Fruit fly (Drosophila melanogaster): ENCODE measurements around the gene Cyp4c3.

The Cyp4c3 gene

dm6 chr3R:30918872-30919271 lies 25.0 kb downstream of the Cyp4c3 start (continued):
- TF ChIP-seq dati (GFP tag; IDR thresholded peaks at IDR 0.05) (no peak), CG17802 (tag; optimal IDR thresholded peaks at IDR 0.05) (no peak), CG12299 (tag; optimal IDR thresholded peaks at IDR 0.05) (no peak), CG7271 (tag; optimal IDR thresholded peaks at IDR 0.05) (peak; percentile 42), org-1 (GFP tag; optimal IDR thresholded peaks at IDR 0.05) (no peak), caup (GFP tag; optimal IDR thresholded peaks at IDR 0.05; ENCODE audit: severe bottlenecking) (no peak), slou (GFP tag; optimal IDR thresholded peaks at IDR 0.05) (no peak), CG6272 (GFP tag; IDR thresholded peaks at IDR 0.05) (no peak), lilli (GFP tag; optimal IDR thresholded peaks at IDR 0.05) (no peak), BtbVII (GFP tag; optimal IDR thresholded peaks at IDR 0.05) (no peak), CG7357 (GFP tag; IDR thresholded peaks at IDR 0.05) (no peak), TFAM (GFP tag; optimal IDR thresholded peaks at IDR 0.05) (no peak), lov (optimal IDR thresholded peaks at IDR 0.05) (no peak), lov (GFP tag; IDR thresholded peaks at IDR 0.05) (no peak), CG11504 (tag; optimal IDR thresholded peaks at IDR 0.05) (peak; percentile 0), CG1602 (GFP tag; optimal IDR thresholded peaks at IDR 0.05) (no peak), ab (GFP tag; optimal IDR thresholded peaks at IDR 0.05) (no peak), CG17328 (GFP tag; IDR thresholded peaks at IDR 0.05) (no peak), pan (optimal IDR thresholded peaks at IDR 0.05) (no peak), pan (GFP tag; optimal IDR thresholded peaks at IDR 0.05 in 1 of 2, IDR thresholded peaks at IDR 0.05 in 1 of 2) (no peak), stc (GFP tag; IDR thresholded peaks at IDR 0.05) (no peak), Xrp1 (GFP tag; IDR thresholded peaks at IDR 0.05) (peak; percentile 46), amos (GFP tag; IDR thresholded peaks at IDR 0.05; ENCODE audit: partially characterized antibody) (no peak), CG42726 (GFP tag; IDR thresholded peaks at IDR 0.05; ENCODE audit: partially characterized antibody) (no peak), ara (GFP tag; IDR thresholded peaks at IDR 0.05) (no peak; the same call in 1 of the 2 replicates), CG3995 (GFP tag; optimal IDR thresholded peaks at IDR 0.05) (no peak), Side (GFP tag; optimal IDR thresholded peaks at IDR 0.05) (no peak), CG6654 (GFP tag; optimal IDR thresholded peaks at IDR 0.05) (no peak), Stat92E (GFP tag; optimal IDR thresholded peaks at IDR 0.05) (no peak), grn (GFP tag; optimal IDR thresholded peaks at IDR 0.05) (peak; percentile 30), Bdp1 (GFP tag; optimal IDR thresholded peaks at IDR 0.05) (no peak), CG9876 (GFP tag; optimal IDR thresholded peaks at IDR 0.05) (no peak), nom (GFP tag; optimal IDR thresholded peaks at IDR 0.05) (no peak), Elba2 (GFP tag; optimal IDR thresholded peaks at IDR 0.05) (no peak), CG9817 (tag; optimal IDR thresholded peaks at IDR 0.05) (no peak), MESR4 (GFP tag; optimal IDR thresholded peaks at IDR 0.05) (no peak), zen (tag; optimal IDR thresholded peaks at IDR 0.05) (peak; percentile 54), H2.0 (GFP tag; IDR thresholded peaks at IDR 0.05) (no peak), gcm (GFP tag; optimal IDR thresholded peaks at IDR 0.05) (no peak), B-H2 (GFP tag; optimal IDR thresholded peaks at IDR 0.05) (no peak), stwl (tag; optimal IDR thresholded peaks at IDR 0.05) (no peak), Rfx (GFP tag; IDR thresholded peaks at IDR 0.05) (no peak), Antp (GFP tag; optimal IDR thresholded peaks at IDR 0.05) (no peak), gfzf (GFP tag; optimal IDR thresholded peaks at IDR 0.05) (no peak), CG14667 (GFP tag; IDR thresholded peaks at IDR 0.05) (no peak), CG12769 (tag; optimal IDR thresholded peaks at IDR 0.05) (no peak), ham (GFP tag; IDR thresholded peaks at IDR 0.05) (no peak), Mrtf (GFP tag; IDR thresholded peaks at IDR 0.05) (no peak), gsb (GFP tag; IDR thresholded peaks at IDR 0.05) (no peak), sug (tag; optimal IDR thresholded peaks at IDR 0.05) (no peak), ranshi (GFP tag; IDR thresholded peaks at IDR 0.05) (no peak), H15 (GFP tag; IDR thresholded peaks at IDR 0.05) (no peak), HLHmδ (GFP tag; optimal IDR thresholded peaks at IDR 0.05) (no peak)
